Fruit fly (Drosophila melanogaster) whole organism: ENCODE measurements around the gene CG13685.

Experiments used
- psq ChIP-seq: fragments of >200 bp; optimal IDR thresholded peaks from 2 replicates; lab custom pipeline; 2017
- usp ChIP-seq: fragments of >200 bp; optimal IDR thresholded peaks from 2 replicates; lab custom pipeline; 2017; ENCODE audit warnings: missing biosample characterization, missing genetic modification characterization, mixed read lengths

DNA sequence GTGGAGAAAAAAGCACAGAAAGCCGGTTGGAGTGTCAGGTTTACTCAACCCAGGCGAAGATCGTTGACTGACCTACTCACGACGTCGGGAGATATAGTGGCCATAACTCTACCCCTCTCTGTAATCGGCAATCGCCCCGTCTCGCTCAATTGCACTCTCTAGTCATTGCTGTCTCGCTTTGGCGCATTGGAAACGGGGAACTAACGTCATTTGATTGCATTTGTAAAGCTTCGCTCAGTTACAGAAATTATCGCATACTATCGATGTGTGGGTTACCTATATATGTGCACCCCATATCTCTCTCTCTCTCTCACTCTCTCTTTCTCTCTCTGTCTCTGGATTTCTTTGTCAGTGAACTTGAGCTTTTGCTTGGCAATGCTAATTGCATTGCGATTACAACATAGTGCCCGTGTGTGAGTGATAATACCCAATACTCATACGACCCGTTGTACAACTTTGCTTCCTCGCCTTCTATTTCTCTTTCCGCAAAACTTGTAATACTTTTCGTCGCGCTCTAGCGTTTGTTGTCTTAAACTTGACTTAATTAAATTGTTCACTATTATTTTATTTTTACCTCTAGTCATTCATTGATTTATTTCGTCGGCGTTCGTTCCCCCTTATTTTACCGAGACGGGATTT lies 25.1 kb downstream of the CG13685 start:
- no peak for TF ChIP-seq usp (GFP tag; lab: Kevin White, UChicago)
- TF ChIP-seq psq (lab: Kevin White, UChicago): no peak
